Worm (Caenorhabditis elegans): ENCODE results near the gene gtap-2.

DNA sequence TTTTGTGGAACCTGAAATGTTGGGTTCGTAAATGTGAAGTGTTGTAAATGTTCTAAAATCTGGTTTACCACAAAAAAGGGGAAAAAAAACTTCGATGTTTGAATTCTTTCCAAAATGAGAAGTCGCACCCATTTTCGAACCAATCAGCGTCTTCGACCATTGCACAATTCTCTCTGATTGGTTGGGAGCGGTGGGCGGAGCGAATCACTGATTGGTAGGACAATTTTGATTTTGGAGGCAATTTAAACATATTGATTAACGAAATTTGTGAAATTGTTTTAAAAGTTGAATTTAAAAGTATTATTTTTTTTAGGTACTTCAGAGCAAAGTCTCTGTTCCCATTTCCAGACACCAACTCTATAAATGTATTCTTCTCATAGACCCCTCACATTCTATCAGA, 19.3 kb upstream of the gtap-2 start:
- TF ChIP-seq nhr-237 (tag; optimal IDR thresholded peaks at IDR 0.05) = no peak
- no peak for TF ChIP-seq mab-5 (tag; optimal IDR thresholded peaks at IDR 0.05)
- no peak for TF ChIP-seq elt-3 (tag; optimal IDR thresholded peaks at IDR 0.05)

Measured in whole organism, mixed stage, embryonic.